Worm (Caenorhabditis elegans) whole organism, L2 larva: ENCODE measurements around the gene ZK1307.4.

Experiments used
- R02D3.7 ChIP-seq: fragments of 150-350 bp; optimal IDR thresholded peaks from 2 replicates; lab custom pipeline; 2014; ENCODE audit warnings: missing biosample characterization, missing genetic modification characterization
- blmp-1 ChIP-seq: sonication (generic microtip); optimal IDR thresholded peaks from 2 replicates; lab custom pipeline; 2017; ENCODE audit warnings: missing genetic modification characterization, mild to moderate bottlenecking, missing compliant biosample characterization, antibody characterized with exemption, moderate library complexity; ENCODE audit not compliant: insufficient read depth
- ceh-82 ChIP-seq: fragments of 150-350 bp; optimal IDR thresholded peaks from 2 replicates; lab custom pipeline; 2014; ENCODE audit warnings: missing biosample characterization, missing genetic modification characterization
- crh-2 ChIP-seq: sonication (generic microtip); optimal IDR thresholded peaks from 2 replicates; lab custom pipeline; 2017; ENCODE audit warnings: missing biosample characterization, missing genetic modification characterization
- egl-27 ChIP-seq: sonication (generic microtip); optimal IDR thresholded peaks from 3 replicates; lab custom pipeline; 2017; ENCODE audit warnings: missing biosample characterization, missing genetic modification reagents, missing genetic modification characterization
- fos-1 ChIP-seq: fragments of 150-350 bp; optimal IDR thresholded peaks from 2 replicates; lab custom pipeline; 2014; ENCODE audit warnings: missing biosample characterization, missing genetic modification characterization
- mab-5 ChIP-seq: fragments of 150-350 bp; optimal IDR thresholded peaks from 2 replicates; lab custom pipeline; 2014; ENCODE audit warnings: missing biosample characterization, missing genetic modification characterization
- mdl-1 ChIP-seq, 2 experiments: fragments of 150-350 bp in 1 of 2; sonication (generic microtip) in 1 of 2; optimal IDR thresholded peaks; 2 replicates each; lab custom pipeline; 2017; ENCODE audit warnings: missing biosample characterization in 2 of 2, missing genetic modification characterization in 2 of 2
- nhr-237 ChIP-seq: fragments of 150-350 bp; optimal IDR thresholded peaks from 2 replicates; lab custom pipeline; 2014; ENCODE audit warnings: missing biosample characterization, missing genetic modification characterization
- nhr-25 ChIP-seq: fragments of 150-350 bp; sonication (generic microtip); optimal IDR thresholded peaks from 3 replicates; lab custom pipeline; 2014; ENCODE audit warnings: missing biosample characterization, missing genetic modification characterization
- unc-39 ChIP-seq: fragments of 150-350 bp; optimal IDR thresholded peaks from 2 replicates; lab custom pipeline; 2014; ENCODE audit warnings: missing biosample characterization, missing genetic modification characterization
- unc-62 ChIP-seq: fragments of 150-350 bp; optimal IDR thresholded peaks from 2 replicates; lab custom pipeline; 2014; ENCODE audit warnings: missing biosample characterization, missing genetic modification reagents, missing genetic modification characterization

DNA sequence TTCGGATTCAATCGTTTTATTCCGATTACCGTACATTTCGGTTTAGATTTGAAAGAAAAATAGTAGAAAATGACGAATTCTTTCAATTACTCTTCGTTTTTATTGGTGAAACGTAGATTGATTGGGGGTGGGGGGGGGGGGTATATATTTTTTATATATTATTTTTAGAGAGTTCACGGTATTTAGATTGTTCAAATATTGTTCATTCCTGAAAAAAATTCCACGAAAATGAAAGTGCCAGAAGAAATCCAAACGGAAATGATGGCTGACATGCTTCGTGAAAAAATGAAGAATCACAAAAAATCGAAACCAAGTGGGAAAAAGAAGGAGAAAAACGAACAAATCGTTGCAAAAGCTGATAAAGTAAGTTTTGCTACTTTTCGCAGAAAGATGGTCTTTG is 48.8 kb upstream of the ZK1307.4 start, which contains the start of the genes Y53C12A.8 and Y53C12A.7:
- TF ChIP-seq ceh-82 (tag; lab: Kevin White, UChicago) (no peak), nhr-25 (tag; lab: Kevin White, UChicago) (no peak), egl-27 (tag; lab: Kevin White, UChicago) (no peak), R02D3.7 (tag; lab: Kevin White, UChicago) (no peak), mab-5 (tag; lab: Kevin White, UChicago) (no peak), blmp-1 (no peak), crh-2 (tag; lab: Kevin White, UChicago) (no peak), fos-1 (tag; lab: Kevin White, UChicago) (no peak), unc-62 (GFP tag; lab: Kevin White, UChicago) (no peak), mdl-1 (tag; optimal IDR thresholded peaks at IDR 0.05; lab: Kevin White, UChicago) (no peak), nhr-237 (no peak), unc-39 (tag; lab: Kevin White, UChicago) (no peak)
